Worm (Caenorhabditis elegans) whole organism, dauer: Measurements from ENCODE around the gene nsy-1.

Source experiments
- unc-62 ChIP-seq: sonication (generic microtip); optimal IDR thresholded peaks from 2 replicates; lab custom pipeline; 2017; ENCODE audit warnings: missing biosample characterization, missing genetic modification reagents, missing genetic modification characterization

The nsy-1 gene

DNA sequence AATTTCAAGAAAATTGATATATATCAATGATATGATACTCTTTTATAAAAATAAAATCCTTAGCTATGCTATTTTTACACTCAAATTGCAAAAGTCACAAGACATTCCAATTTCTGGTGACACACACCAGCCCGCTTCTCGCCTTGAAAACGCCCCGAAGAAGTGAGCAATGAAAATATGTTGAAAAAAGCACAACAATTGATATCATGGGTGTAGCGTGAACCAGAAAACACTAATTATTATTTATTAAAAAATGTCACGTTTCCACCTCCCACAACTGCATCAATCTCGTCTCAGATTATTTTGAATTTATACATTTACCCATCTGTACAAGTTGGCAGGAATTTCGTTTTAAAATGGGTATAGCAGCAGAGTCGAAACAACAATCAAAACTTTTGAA is 17.8 kb upstream of the nsy-1 start, which contains the start of gene F59A6.4:
TSS of gene F59A6.4 (plus strand) at position 301 of the 400 bp plus-strand sequence.
- TF ChIP-seq unc-62 = no peak

DNA sequence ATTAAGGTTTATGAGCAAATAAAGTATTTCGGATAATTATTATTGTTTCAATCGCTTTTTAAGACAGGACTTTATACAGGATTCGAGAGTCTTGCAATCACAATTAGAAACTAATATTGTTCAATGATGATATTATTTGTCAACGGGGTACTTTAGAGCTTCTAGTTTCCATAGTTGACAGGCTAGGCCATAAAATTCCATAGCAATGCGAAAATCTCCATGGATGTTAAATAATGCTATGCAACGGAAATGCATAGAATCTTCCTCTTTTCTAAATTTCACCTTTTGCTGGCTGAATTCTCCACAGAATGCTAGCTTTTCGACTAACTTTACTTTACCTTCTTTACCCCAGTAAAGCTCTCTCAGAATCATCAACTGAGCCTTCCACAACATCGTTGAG is 14.5 kb upstream of the nsy-1 start, which contains the start of gene F59A6.3:
TSS of gene F59A6.3 (plus strand) at position 301 of the 400 bp plus-strand sequence.
- TF ChIP-seq unc-62 = no peak

DNA sequence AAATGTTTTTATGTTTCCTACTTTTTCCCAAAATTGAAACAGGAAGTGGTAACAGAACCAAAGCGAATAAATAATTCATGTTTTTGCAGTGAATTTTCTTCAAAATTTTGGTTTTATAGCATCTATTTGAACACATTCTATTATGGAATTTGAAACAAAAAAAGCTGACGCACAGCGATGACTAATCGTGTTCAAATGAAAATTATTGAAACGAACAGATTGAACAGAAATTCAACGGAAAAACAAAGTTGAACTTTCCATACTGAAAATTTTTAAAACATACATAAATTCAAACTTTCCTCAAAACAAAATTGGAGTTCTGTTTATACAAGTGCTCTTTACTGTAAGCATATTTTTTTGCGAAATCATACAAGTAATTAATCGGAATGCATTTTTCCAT is 10.6 kb upstream of the nsy-1 start, which contains the start of gene F59A6.12:
TSS of gene F59A6.12 (minus strand) at position 101 of the 400 bp plus-strand sequence.
- TF ChIP-seq unc-62 = no peak

DNA sequence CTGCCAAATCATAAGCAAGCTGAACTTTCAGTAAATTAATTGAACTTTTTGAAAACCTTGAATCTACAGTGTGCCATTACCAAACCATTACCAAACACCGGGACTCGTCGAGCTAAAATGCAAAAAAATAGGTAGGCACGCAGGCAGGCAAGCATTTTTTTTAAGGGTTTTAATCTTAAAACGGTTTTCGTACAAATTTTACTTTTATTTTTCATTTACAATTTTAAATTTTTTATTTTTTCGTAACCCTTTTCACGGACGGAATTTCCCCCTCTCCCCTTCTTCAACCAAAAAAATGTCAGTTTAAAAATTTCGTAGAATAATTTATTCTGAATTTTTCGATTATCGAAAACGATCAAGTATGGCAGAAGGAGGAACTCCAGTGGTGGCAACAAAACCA is 8.2 kb upstream of the nsy-1 start, which contains the start of gene F59A6.2:
TSS of gene F59A6.2 (plus strand) at position 301 of the 400 bp plus-strand sequence.
- TF ChIP-seq unc-62 = no peak

DNA sequence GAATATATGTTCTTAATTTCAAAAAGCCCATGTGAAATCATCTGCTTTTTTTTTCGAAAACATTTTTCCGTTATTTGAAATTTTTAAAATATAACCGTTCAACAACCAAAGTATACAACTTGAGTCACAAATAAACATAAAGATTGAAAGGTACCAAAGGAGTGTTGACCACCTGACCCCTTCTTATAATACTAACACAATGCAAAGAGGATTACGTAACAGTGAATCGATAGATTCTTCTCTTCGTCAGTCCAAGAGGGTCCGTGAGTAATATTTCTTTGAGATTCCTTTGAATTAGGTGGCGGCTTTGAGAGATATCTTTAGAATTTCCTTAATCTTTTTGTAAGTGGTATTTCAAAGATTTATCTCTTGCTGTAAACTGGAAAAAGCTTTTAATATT is 6.4 kb upstream of the nsy-1 start:
- no peak for TF ChIP-seq unc-62

DNA sequence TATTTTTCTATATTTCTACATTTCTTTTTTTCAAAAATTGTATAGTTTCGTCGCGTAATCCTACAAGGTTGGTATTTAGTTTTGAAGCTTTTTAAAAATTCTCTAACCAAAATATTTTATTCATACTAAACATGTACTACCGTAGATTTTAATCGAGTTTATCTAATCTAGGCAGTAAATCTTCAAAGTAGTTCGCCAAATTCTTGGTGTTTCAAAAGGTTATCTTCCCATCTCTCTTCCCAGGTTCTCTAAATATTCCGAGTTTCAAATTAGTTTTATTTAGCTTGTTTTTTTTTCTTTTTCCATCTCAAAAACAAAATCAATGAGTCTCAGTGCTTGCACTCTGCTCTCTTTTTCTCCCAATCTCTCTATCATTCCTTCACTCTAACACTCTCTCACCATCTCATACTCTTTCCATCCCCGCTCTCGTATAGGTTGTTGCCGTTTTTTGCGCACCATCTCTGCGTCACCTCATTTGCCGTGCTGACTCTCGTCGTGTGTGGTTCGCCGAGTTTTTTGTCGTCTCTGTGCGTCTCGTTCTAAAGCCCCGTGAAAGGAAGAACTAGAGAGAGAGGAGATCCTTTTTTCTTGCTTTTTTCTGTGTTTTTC is 5.5 kb upstream of the nsy-1 start:
- TF ChIP-seq unc-62 = no peak

DNA sequence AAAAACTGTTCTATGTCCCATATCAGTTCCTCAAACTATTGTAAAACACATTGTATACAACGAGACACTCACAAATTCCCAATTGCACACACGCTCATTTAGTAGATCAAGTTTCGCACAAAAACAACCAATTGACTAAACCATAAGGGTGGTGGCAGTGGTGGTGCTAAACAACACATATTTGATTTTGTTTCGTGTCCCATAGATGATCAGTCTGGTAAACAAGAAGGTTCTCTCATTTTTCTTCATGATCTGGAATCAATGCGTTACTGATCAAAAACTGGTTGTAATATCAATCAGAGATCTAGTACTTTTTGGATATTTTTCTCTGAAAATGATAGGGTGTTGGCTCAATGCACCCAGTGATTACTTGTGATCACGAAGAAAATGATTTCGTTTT is 4.0 kb upstream of the nsy-1 start:
- TF ChIP-seq unc-62 = no peak

DNA sequence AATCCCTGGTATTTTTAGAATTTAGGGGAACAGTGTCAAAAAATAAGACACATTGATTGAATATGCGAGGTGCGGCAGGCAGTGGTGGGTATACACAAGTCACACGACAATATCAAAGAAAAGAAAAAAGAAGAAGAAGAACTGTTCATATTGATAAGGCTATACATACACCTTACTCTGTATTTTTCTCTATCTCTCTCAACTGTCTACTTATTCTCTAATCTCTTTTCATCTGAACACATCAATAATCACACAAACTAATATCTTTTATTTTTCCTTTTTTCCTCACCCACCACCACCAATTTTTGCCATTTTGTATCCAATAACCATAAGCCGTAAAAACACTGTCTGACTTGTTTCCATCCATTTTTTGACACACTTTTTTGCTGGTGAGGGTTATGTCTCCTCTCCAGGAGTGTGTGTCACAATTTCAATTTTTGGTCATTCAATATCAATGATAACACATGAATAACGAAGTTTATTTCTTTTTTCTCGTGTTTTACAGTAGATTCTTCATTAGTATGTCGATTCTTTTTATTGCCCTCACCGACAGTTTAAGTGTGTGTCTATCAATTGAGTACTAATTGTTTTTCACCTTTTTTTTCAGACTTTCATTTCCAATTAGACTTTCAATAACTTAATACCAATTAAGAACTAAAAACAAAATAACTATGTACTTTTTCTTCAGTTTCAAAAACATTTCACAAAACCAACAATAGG is 3.0 kb upstream of the nsy-1 start:
- no peak for TF ChIP-seq unc-62

DNA sequence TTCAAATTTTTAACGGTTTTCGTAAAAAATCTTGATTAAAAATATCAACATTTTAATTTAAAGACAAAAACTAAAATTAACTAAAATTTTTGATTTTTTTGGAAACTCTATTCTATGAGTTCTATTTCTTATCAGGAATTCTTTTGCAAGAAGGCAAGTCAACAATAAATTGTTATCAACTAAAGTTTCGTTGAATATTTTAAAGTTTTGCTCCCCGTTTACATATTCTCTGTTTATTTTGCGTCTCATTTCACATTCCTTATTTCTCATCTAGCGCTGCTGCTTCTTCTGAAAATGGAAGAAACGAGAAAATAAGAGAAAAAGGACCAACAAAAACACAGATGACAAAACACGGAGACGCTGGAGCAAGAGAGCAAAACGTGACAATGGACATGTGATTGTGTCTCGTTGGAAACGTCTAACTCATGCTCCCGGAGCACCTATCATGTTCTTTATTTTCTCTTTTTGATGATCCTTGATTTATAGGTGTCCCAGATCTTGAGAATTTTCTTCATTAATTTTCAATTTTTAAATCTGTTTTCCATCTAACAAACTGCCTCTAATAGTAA is 2.0 kb upstream of the nsy-1 start:
- no peak for TF ChIP-seq unc-62

DNA sequence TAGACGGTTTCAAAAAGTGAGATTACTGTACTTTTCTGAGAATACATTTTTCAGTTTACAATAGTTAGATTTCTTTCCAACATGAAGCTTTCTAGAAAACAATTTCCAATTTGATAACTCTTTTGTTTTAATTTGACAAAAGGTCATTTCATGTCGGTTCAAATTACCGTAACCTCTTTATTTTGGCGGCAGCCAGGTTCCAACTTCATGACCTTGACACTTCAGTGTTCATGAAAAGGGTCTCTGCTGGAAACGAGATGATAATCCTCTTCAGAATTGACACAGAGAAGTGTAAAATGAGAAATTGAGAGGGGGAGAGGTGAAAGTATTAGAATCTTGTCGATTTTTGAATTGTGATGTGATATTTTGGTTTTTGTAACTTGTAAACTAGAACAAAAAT is 1.0 kb upstream of the nsy-1 start:
- TF ChIP-seq unc-62 = no peak

DNA sequence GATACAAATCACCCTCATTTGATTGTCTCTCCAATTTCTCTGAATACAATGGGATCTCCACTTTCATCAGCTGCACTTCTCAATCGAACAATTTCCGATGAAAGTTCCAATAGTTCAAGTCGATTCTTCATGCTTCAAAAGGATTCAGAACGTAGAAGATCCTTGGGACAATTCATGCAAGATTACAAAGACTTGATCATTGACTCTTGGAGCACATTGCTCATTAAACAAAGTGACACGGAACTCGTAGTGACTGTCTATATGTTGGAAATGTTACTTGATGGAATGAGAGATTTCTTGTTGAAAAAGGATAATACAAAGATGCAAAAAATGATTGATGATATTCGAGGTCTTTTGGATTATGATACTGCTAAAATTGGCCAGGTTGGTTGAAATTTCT is 5.4 kb downstream of the nsy-1 start:
- TF ChIP-seq unc-62 = no peak

DNA sequence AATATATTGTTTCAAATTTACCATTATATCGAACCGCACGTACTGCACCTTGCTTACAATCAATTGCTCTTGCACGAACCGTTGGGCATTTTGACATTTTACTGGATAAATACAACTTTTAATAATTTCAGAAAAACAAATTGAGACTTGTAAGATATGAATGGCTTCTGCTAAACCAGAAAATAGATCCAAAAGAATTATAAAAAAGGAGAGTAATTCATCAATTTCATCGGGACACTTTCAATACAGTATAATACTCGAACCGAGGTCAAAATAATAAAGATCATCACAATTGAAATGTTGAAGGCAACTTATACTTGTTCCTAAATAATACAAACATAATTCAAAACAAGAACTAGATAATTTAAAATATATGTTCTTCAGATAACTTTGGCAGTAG is 9.1 kb downstream of the nsy-1 start, which contains the start of gene wdr-83:
TSS of gene wdr-83 (minus strand) at position 101 of the 400 bp plus-strand sequence.
- no peak for TF ChIP-seq unc-62

DNA sequence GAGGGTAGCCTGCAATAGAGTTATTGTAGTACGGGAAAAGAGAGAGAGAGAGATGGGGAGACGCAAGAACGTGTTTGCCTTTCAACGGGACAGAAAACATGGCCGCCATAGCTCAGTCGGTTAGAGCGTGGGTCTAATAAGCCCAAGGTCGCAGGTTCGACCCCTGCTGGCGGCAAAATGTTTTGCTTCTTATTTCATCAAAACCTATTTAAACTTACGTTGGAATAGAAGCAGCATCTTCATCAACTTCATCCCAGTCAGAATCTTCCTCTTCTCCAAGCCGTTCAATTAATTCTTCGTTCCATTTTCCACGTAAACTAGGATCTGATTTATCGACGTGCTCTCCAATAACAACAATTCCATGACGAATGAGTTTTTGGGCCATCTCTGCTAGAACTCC is 10.1 kb downstream of the nsy-1 start:
- TF ChIP-seq unc-62 = no peak

DNA sequence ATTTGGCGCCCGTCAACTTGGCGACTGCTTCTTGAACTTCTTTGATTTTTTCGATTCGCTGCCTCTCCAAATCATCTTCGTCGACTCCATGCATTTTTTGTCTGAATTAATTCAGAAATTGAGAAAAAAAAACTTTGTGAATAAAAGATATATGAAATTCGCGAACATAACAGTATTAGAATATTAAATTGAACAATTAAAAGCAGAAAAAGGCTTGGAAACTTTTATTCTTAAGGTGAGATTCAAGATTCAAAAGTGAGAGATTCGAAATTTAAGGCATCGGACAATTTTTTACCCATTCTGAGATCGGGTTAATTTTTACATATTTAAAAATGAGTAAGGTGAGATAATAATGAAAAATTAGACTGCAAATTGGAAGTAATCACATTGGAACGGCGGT is 11.4 kb downstream of the nsy-1 start, which contains the start of gene F33G12.3:
TSS of gene F33G12.3 (minus strand) at position 101 of the 400 bp plus-strand sequence.
- no peak for TF ChIP-seq unc-62

DNA sequence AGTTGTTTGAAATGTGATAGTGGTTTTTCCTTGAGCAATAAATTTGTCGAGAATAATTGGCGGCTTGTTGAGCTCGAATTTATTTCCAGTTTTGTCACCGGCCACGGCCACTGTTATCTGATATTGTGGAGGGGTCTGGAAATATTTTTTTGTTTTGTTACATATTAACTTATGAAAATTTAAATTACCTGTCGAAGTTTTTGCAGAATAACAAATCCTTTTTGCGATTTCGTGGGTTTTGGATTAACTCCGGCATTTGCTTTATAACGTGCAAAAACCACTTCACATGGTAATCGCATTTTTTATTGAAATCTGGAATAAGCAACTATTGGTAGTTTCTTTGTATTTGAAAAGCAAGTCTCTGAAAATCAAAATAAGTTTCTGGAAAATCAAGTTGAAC is 13.6 kb downstream of the nsy-1 start, which contains the start of gene lrr-1:
TSS of gene lrr-1 (minus strand) at position 312 of the 400 bp plus-strand sequence.
- TF ChIP-seq unc-62 = no peak

DNA sequence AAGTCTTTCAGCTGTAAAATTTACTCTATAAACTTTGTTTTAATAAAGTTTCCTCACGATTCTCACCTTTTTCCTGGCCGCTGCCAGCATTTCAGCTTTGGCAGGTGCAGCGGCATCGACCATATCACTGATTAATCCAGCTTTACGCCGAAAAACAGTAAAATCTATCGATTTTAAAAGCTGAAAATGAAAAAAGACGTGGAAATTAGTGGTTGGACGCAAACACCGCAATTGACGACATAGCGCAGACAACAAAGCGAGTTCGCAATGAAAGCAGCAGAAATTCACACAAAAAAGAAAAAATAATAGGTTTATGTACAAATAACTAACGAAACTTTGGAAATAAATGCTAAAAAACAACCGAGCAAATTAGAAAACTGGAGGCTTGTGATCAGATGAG is 17.4 kb downstream of the nsy-1 start, which contains the start of gene golg-2:
TSS of gene golg-2 (minus strand) at position 180 of the 400 bp plus-strand sequence.
- TF ChIP-seq unc-62 = no peak

DNA sequence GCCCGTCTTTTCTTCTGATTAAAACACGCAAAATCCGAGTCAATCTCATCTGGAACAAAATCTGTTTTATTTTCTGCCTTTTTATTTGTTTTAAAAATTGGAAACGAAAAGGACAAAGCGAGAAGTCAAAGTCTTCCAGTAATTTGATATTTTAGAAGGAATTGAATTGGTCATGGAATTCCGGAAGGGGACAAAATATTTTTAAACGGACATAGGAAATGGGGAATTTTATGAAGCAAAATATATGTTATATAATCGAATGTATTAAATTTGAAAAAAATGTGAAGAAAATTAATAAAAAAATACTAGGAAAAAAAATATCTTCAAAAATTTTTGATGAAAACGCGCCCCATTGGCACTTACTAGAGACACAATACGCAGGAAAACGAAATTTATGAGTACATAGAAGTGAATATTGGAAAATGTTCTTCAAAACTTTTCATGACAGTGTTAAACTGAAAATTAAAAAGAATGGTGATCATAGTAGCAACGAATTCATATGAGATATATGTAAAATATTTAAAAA is 18.1 kb downstream of the nsy-1 start, which contains the start of gene F33G12.7:
TSS of gene F33G12.7 (minus strand) at position 51 of the 526 bp plus-strand sequence.
- TF ChIP-seq unc-62 = no peak
